Fruit fly (Drosophila melanogaster) whole organism, embryonic: ENCODE measurements around the gene Srg3.

Experiments
- CG10267 ChIP-seq: fragments of 200-800 bp; sonication (Bioruptor generic); optimal IDR thresholded peaks from 2 replicates; lab custom pipeline; 2018; ENCODE audit warnings: missing biosample characterization, mild to moderate bottlenecking, missing genetic modification characterization, moderate library complexity
- CG11398 ChIP-seq: fragments of 200-800 bp; sonication (Bioruptor generic); optimal IDR thresholded peaks from 2 replicates; lab custom pipeline; 2016; ENCODE audit warnings: missing biosample characterization, missing genetic modification characterization
- CG11723 ChIP-seq: fragments of 200-800 bp; sonication (Bioruptor generic); optimal IDR thresholded peaks from 2 replicates; lab custom pipeline; 2017; ENCODE audit warnings: missing biosample characterization, mild to moderate bottlenecking, missing genetic modification characterization
- CG12104 ChIP-seq: fragments of 200-800 bp; sonication (Bioruptor generic); optimal IDR thresholded peaks from 3 replicates; lab custom pipeline; 2016; ENCODE audit warnings: missing biosample characterization, missing genetic modification characterization
- CG1233 ChIP-seq: fragments of 200-800 bp; sonication (Bioruptor generic); optimal IDR thresholded peaks from 4 replicates; lab custom pipeline; 2018; ENCODE audit warnings: missing biosample characterization, mild to moderate bottlenecking, missing genetic modification characterization
- CG12744 ChIP-seq: fragments of 200-800 bp; sonication (Bioruptor generic); optimal IDR thresholded peaks from 2 replicates; lab custom pipeline; 2016; ENCODE audit warnings: missing biosample characterization, missing genetic modification characterization
- CG13775 ChIP-seq: fragments of 200-800 bp; sonication (Bioruptor generic); optimal IDR thresholded peaks from 3 replicates; lab custom pipeline; 2017; ENCODE audit warnings: missing biosample characterization, mild to moderate bottlenecking, missing genetic modification characterization
- CG17361 ChIP-seq: fragments of 200-800 bp; sonication (Bioruptor generic); IDR thresholded peaks from 3 replicates; pipeline ENCODE4 v1.3.6; 2022; ENCODE audit warnings: missing biosample characterization, missing genetic modification characterization
- CG17568 ChIP-seq: fragments of 200-800 bp; sonication (Bioruptor generic); optimal IDR thresholded peaks from 2 replicates; lab custom pipeline; 2018; ENCODE audit warnings: missing biosample characterization, mild to moderate bottlenecking, missing genetic modification characterization, moderate library complexity
- CG18262 ChIP-seq: fragments of 200-800 bp; optimal IDR thresholded peaks from 3 replicates; lab custom pipeline; 2019; ENCODE audit warnings: missing biosample characterization, mild to moderate bottlenecking, missing genetic modification characterization, moderate library complexity
- CG18599 ChIP-seq: fragments of 200-800 bp; sonication (Bioruptor generic); optimal IDR thresholded peaks from 3 replicates; lab custom pipeline; 2017; ENCODE audit warnings: missing biosample characterization, missing genetic modification characterization, mild to moderate bottlenecking, moderate library complexity, missing genetic modification reagents
- CG3407 ChIP-seq: fragments of 200-800 bp; sonication (Bioruptor generic); optimal IDR thresholded peaks from 2 replicates; lab custom pipeline; 2018; ENCODE audit warnings: missing biosample characterization, mild to moderate bottlenecking, missing genetic modification characterization
- CG4328 ChIP-seq: fragments of 200-800 bp; sonication (Bioruptor generic); optimal IDR thresholded peaks from 3 replicates; lab custom pipeline; 2017; ENCODE audit warnings: missing biosample characterization, missing genetic modification reagents, missing genetic modification characterization
- CG4617 ChIP-seq: fragments of 200-800 bp; sonication (Bioruptor generic); optimal IDR thresholded peaks from 3 replicates; lab custom pipeline; 2016; ENCODE audit warnings: missing biosample characterization, missing genetic modification characterization, borderline replicate concordance
- CG4820 ChIP-seq: fragments of 200-800 bp; sonication (Bioruptor generic); optimal IDR thresholded peaks from 3 replicates; lab custom pipeline; 2016; ENCODE audit warnings: missing biosample characterization, missing genetic modification characterization
- CG5180 ChIP-seq: fragments of 200-800 bp; sonication (Bioruptor generic); optimal IDR thresholded peaks from 3 replicates; lab custom pipeline; 2017; ENCODE audit warnings: missing biosample characterization, missing genetic modification characterization, mild to moderate bottlenecking, moderate library complexity, missing genetic modification reagents
- CG6272 ChIP-seq: fragments of 200-800 bp; sonication (Bioruptor generic); IDR thresholded peaks from 2 replicates; pipeline ENCODE4 v1.3.6; 2022; ENCODE audit warnings: missing biosample characterization, missing genetic modification characterization
- CG7271 ChIP-seq: fragments of 200-800 bp; sonication (Bioruptor generic); optimal IDR thresholded peaks from 2 replicates; lab custom pipeline; 2018; ENCODE audit warnings: missing biosample characterization, mild to moderate bottlenecking, missing genetic modification characterization, moderate library complexity
- Chrac-16 ChIP-seq: fragments of 200-800 bp; sonication (Bioruptor generic); optimal IDR thresholded peaks from 3 replicates; lab custom pipeline; 2016; ENCODE audit warnings: missing biosample characterization, missing genetic modification characterization
- Doc2 ChIP-seq: fragments of 200-800 bp; sonication (Bioruptor generic); IDR thresholded peaks from 2 replicates; pipeline ENCODE4 v1.3.6; 2022; ENCODE audit warnings: missing biosample characterization, missing genetic modification characterization
- Doc3 ChIP-seq: fragments of 200-800 bp; sonication (Bioruptor generic); IDR thresholded peaks from 3 replicates; pipeline ENCODE4 v1.3.6; 2022; ENCODE audit warnings: missing biosample characterization, missing genetic modification characterization; ENCODE audit not compliant: partially characterized antibody
- Fer1 ChIP-seq: fragments of 200-800 bp; sonication (Bioruptor generic); optimal IDR thresholded peaks from 2 replicates; lab custom pipeline; 2017; ENCODE audit warnings: missing biosample characterization, mild to moderate bottlenecking, missing genetic modification characterization
- Fer2 ChIP-seq: fragments of 200-800 bp; sonication (Bioruptor generic); optimal IDR thresholded peaks from 2 replicates; lab custom pipeline; 2018; ENCODE audit warnings: missing biosample characterization, mild to moderate bottlenecking, missing genetic modification characterization, moderate library complexity
- Hey ChIP-seq: fragments of 200-800 bp; sonication (Bioruptor generic); optimal IDR thresholded peaks from 3 replicates; lab custom pipeline; 2018; ENCODE audit warnings: missing biosample characterization, mild to moderate bottlenecking, missing genetic modification characterization
- HmgD ChIP-seq: fragments of 200-800 bp; sonication (Bioruptor generic); optimal IDR thresholded peaks from 3 replicates; lab custom pipeline; 2016; ENCODE audit warnings: missing biosample characterization, missing genetic modification characterization
- Hmr ChIP-seq: fragments of 200-800 bp; sonication (Bioruptor generic); optimal IDR thresholded peaks from 3 replicates; lab custom pipeline; 2017; ENCODE audit warnings: mild to moderate bottlenecking, missing biosample characterization, missing genetic modification reagents, missing genetic modification characterization
- Hr51 ChIP-seq, 2 experiments: fragments of 200-800 bp; sonication (Bioruptor generic); optimal IDR thresholded peaks; 2 replicates in 1 of 2; 3 replicates in 1 of 2; lab custom pipeline; 2016 to 2018; ENCODE audit warnings: missing biosample characterization in 2 of 2, missing genetic modification characterization in 2 of 2, mild to moderate bottlenecking in 1 of 2, moderate library complexity in 1 of 2
- NC2β ChIP-seq: fragments of 200-800 bp; sonication (Bioruptor generic); optimal IDR thresholded peaks from 2 replicates; lab custom pipeline; 2016; ENCODE audit warnings: missing biosample characterization, missing genetic modification characterization
- NfI ChIP-seq: fragments of 200-800 bp; sonication (Bioruptor generic); optimal IDR thresholded peaks from 3 replicates; lab custom pipeline; 2018; ENCODE audit warnings: missing biosample characterization, mild to moderate bottlenecking, missing genetic modification characterization, moderate library complexity
- PHDP ChIP-seq: fragments of 200-800 bp; sonication (Bioruptor generic); optimal IDR thresholded peaks from 3 replicates; lab custom pipeline; 2018; ENCODE audit warnings: missing biosample characterization, mild to moderate bottlenecking, missing genetic modification characterization, moderate library complexity
- Poxn ChIP-seq: fragments of 200-800 bp; sonication (Bioruptor generic); IDR thresholded peaks from 2 replicates; pipeline ENCODE4 v1.3.6; 2022; ENCODE audit warnings: missing biosample characterization, missing genetic modification characterization
- Ssrp ChIP-seq: fragments of 200-800 bp; sonication (Bioruptor generic); optimal IDR thresholded peaks from 2 replicates; lab custom pipeline; 2018; ENCODE audit warnings: missing biosample characterization, mild to moderate bottlenecking, missing genetic modification characterization, moderate library complexity
- ab ChIP-seq: fragments of 200-800 bp; sonication (Bioruptor generic); optimal IDR thresholded peaks from 2 replicates; lab custom pipeline; 2016; ENCODE audit warnings: missing biosample characterization, missing genetic modification characterization
- al ChIP-seq: fragments of 200-800 bp; sonication (Bioruptor generic); IDR thresholded peaks from 2 replicates; pipeline ENCODE4 v1.3.6; 2022; ENCODE audit warnings: missing biosample characterization, missing genetic modification characterization
- dm ChIP-seq: fragments of 200-800 bp; sonication (Bioruptor generic); optimal IDR thresholded peaks from 3 replicates; lab custom pipeline; 2016; ENCODE audit warnings: missing biosample characterization, missing genetic modification characterization
- eyg ChIP-seq: fragments of 200-800 bp; sonication (Bioruptor generic); optimal IDR thresholded peaks from 3 replicates; lab custom pipeline; 2016; ENCODE audit warnings: missing biosample characterization, missing genetic modification characterization
- fd102C ChIP-seq: fragments of 200-800 bp; sonication (Bioruptor generic); optimal IDR thresholded peaks from 2 replicates; lab custom pipeline; 2018; ENCODE audit warnings: missing biosample characterization, mild to moderate bottlenecking, missing genetic modification characterization, moderate library complexity
- fru ChIP-seq: fragments of >200 bp; optimal IDR thresholded peaks from 2 replicates; lab custom pipeline; 2017
- gro ChIP-seq: fragments of 200-800 bp; sonication (Bioruptor generic); optimal IDR thresholded peaks from 2 replicates; lab custom pipeline; 2016; ENCODE audit warnings: missing biosample characterization, missing genetic modification characterization
- gsb-n ChIP-seq: fragments of 200-800 bp; sonication (Bioruptor generic); optimal IDR thresholded peaks from 3 replicates; lab custom pipeline; 2018; ENCODE audit warnings: missing biosample characterization, mild to moderate bottlenecking, missing genetic modification characterization
- knrl ChIP-seq: fragments of 200-800 bp; sonication (Bioruptor generic); IDR thresholded peaks from 3 replicates; pipeline ENCODE4 v1.3.6; 2022; ENCODE audit warnings: missing biosample characterization, missing genetic modification characterization; ENCODE audit not compliant: partially characterized antibody
- lab ChIP-seq: fragments of 200-800 bp; sonication (Bioruptor generic); optimal IDR thresholded peaks from 3 replicates; lab custom pipeline; 2017; ENCODE audit warnings: missing biosample characterization, missing genetic modification characterization, mild to moderate bottlenecking, moderate library complexity, missing genetic modification reagents
- mirr ChIP-seq: fragments of 200-800 bp; sonication (Bioruptor generic); optimal IDR thresholded peaks from 3 replicates; lab custom pipeline; 2018; ENCODE audit warnings: missing biosample characterization, mild to moderate bottlenecking, missing genetic modification characterization
- p53 ChIP-seq: fragments of 200-800 bp; sonication (Bioruptor generic); optimal IDR thresholded peaks from 2 replicates; lab custom pipeline; 2016; ENCODE audit warnings: missing biosample characterization, missing genetic modification characterization
- pum ChIP-seq: fragments of 200-800 bp; sonication (Bioruptor generic); optimal IDR thresholded peaks from 2 replicates; lab custom pipeline; 2016; ENCODE audit warnings: missing biosample characterization, missing genetic modification characterization
- ro ChIP-seq: fragments of 200-800 bp; sonication (Bioruptor generic); IDR thresholded peaks from 2 replicates; pipeline ENCODE4 v1.3.6; 2022; ENCODE audit warnings: missing biosample characterization, missing genetic modification characterization
- salm ChIP-seq: fragments of 200-800 bp; sonication (Bioruptor generic); optimal IDR thresholded peaks from 2 replicates; lab custom pipeline; 2018; ENCODE audit warnings: missing biosample characterization, mild to moderate bottlenecking, missing genetic modification characterization
- slbo ChIP-seq: fragments of 200-800 bp; sonication (Bioruptor generic); IDR thresholded peaks from 2 replicates; pipeline ENCODE4 v1.3.6; 2022; ENCODE audit warnings: missing biosample characterization, missing genetic modification characterization
- trh ChIP-seq: fragments of 200-800 bp; sonication (Bioruptor generic); optimal IDR thresholded peaks from 2 replicates; lab custom pipeline; 2016; ENCODE audit warnings: missing biosample characterization, missing genetic modification characterization
- vfl ChIP-seq: fragments of 200-800 bp; sonication (Bioruptor generic); optimal IDR thresholded peaks from 2 replicates; lab custom pipeline; 2016; ENCODE audit warnings: missing biosample characterization, missing genetic modification characterization

The Srg3 gene

DNA sequence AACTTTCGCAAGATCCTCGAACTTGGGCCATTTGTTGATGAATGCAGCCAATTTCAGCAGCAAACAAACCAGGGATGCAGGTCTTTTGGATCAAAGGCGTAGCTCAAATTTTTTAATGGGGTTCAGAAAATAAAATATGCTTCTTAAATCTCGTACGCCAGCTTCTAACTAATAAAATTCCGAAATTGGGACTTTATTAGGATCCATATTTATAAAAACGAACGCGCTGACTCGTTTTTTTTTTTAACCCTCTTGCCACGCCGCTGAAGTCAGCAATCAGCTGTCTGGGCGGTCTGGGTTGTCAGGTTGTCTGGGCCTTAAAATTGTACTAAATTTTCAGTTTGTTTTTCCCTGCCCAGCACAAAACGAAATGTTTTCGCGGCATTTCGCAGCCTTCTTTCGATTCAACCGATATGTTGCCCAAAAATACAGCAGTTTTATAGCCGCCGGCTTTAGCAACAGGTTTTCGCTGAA, 14.6 kb downstream of the Srg3 start, which contains the start of gene CG3437 (continued):
- TF ChIP-seq Chrac-16 (peak; percentile 98), fru (lab: Kevin White, UChicago) (no peak), vfl (peak; percentile 97), dm (GFP tag; lab: Kevin White, UChicago) (peak; percentile 95), salm (tag; lab: Kevin White, UChicago) (peak; percentile 97), Hey (tag; lab: Kevin White, UChicago) (peak; percentile 94), CG1233 (peak; percentile 99), slbo (GFP tag; lab: Robert Waterston, UW) (peak; percentile 99), PHDP (tag; lab: Kevin White, UChicago) (peak; percentile 99), ro (GFP tag; lab: Robert Waterston, UW) (peak; percentile 98), Hmr (GFP tag; lab: Kevin White, UChicago) (peak; percentile 98), CG6272 (GFP tag; lab: Robert Waterston, UW) (peak; percentile 99), gsb-n (tag; lab: Kevin White, UChicago) (peak; percentile 97), trh (peak; percentile 93), CG11723 (GFP tag; lab: Kevin White, UChicago) (peak; percentile 97), CG17568 (peak; percentile 98), Doc3 (GFP tag; lab: Robert Waterston, UW) (no peak), CG4820 (GFP tag; lab: Kevin White, UChicago) (peak; percentile 97), CG12104 (peak; percentile 96), eyg (GFP tag; lab: Kevin White, UChicago) (peak; percentile 98), CG12744 (peak; percentile 98), CG4617 (peak; percentile 98), al (GFP tag; lab: Robert Waterston, UW) (peak; percentile 99), CG7271 (tag; lab: Kevin White, UChicago) (peak; percentile 98), gro (peak; percentile 98), HmgD (GFP tag; lab: Kevin White, UChicago) (peak; percentile 97), NfI (peak; percentile 99), knrl (peak; percentile 40; the same call in 1 of the 3 replicates), lab (GFP tag; lab: Kevin White, UChicago) (peak; percentile 100), CG18599 (GFP tag; lab: Kevin White, UChicago) (peak; percentile 99), Hr51 (GFP tag; optimal IDR thresholded peaks at IDR 0.05; lab: Kevin White, UChicago) (peak; percentile 97 to 98), fd102C (GFP tag; lab: Kevin White, UChicago) (peak; percentile 82), mirr (GFP tag; lab: Kevin White, UChicago) (peak; percentile 99), NC2β (GFP tag; lab: Kevin White, UChicago) (peak; percentile 97), CG18262 (tag; lab: Kevin White, UChicago) (peak; percentile 96), p53 (GFP tag; lab: Kevin White, UChicago) (peak; percentile 95), CG3407 (GFP tag; lab: Kevin White, UChicago) (peak; percentile 97), CG17361 (GFP tag; lab: Robert Waterston, UW) (peak; percentile 99), Doc2 (GFP tag; lab: Robert Waterston, UW) (peak; percentile 98), Fer1 (GFP tag; lab: Kevin White, UChicago) (peak; percentile 99), CG13775 (peak; percentile 98), CG5180 (GFP tag; lab: Kevin White, UChicago) (peak; percentile 91), ab (GFP tag; lab: Kevin White, UChicago) (peak; percentile 97), CG11398 (peak; percentile 97), CG4328 (GFP tag; lab: Kevin White, UChicago) (peak; percentile 97), CG10267 (tag; lab: Kevin White, UChicago) (peak; percentile 94), Poxn (GFP tag; lab: Robert Waterston, UW) (peak; percentile 96), Fer2 (tag; lab: Kevin White, UChicago) (peak; percentile 98), Ssrp (tag; lab: Kevin White, UChicago) (peak; percentile 98), pum (GFP tag; lab: Kevin White, UChicago) (peak; percentile 99)
